Worm (Caenorhabditis elegans) whole organism, L3 larva: ENCODE data around the gene R04D3.3.

Experiments used
- elt-2 ChIP-seq: sonication (generic microtip); optimal IDR thresholded peaks from 2 replicates; lab custom pipeline; 2016; ENCODE audit warnings: missing genetic modification reagents, mild to moderate bottlenecking, missing genetic modification characterization, missing compliant biosample characterization
- nhr-77 ChIP-seq: fragments of 150-350 bp; optimal IDR thresholded peaks from 2 replicates; lab custom pipeline; 2014; ENCODE audit warnings: missing biosample characterization, missing genetic modification characterization

DNA sequence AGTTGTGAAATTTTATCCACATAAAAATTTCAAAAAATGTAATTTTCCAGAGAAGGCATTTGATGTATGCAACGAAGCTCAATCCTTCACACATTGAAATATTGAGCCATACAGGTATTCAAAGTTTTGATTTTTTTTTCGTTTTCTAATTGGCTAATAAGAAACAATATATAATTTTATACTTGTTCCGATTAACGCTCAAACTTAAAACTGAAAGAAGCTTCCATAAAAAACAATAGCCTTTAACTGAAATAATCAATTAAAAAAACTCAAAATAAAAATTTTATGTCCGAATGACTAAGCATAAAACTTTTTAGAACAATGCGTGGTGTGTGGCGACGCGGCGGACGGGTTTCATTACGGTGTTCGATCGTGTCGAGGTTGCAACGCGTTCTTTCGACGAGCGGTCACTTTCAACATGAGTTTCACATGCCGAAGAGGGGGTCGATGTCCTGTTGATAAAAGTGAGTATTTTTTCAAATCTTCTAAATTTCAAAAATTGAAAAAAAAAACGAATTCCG is 38.5 kb downstream of the R04D3.3 start, which contains the start of gene nhr-32:
- TF ChIP-seq nhr-77 (tag; lab: Kevin White, UChicago) (no peak), elt-2 (tag; lab: Kevin White, UChicago) (no peak)
